Fruit fly (Drosophila melanogaster): ENCODE measurements around the gene CG5885.

CG5885 gene

dm6 chr2L:9918020-9918959, at the start of gene CG5885, which contains the start of gene CG4598:
Gene CG5885, minus strand, starts transcription at chr2L:9918330.
Gene CG4598, plus strand, starts transcription at chr2L:9918618.
- TF ChIP-seq CG17801 (GFP tag; optimal IDR thresholded peaks at IDR 0.05; ENCODE audit: partially characterized antibody): peak; percentile 64

dm6 chr2L:9966983-9967737, 49.0 kb upstream of the CG5885 start, which contains the start of the genes Dref and RpL13:
Gene Dref, minus strand, starts transcription at chr2L:9967229.
Gene RpL13, plus strand, starts transcription at chr2L:9967313.
- TF ChIP-seq CG17801 (GFP tag; optimal IDR thresholded peaks at IDR 0.05; ENCODE audit: partially characterized antibody): peak; percentile 93

dm6 chr2L:9963603-9964042, 45.5 kb upstream of the CG5885 start, which contains the start of gene CG5850:
Gene CG5850, minus strand, starts transcription at chr2L:9963949.
- TF ChIP-seq CG17801 (GFP tag; optimal IDR thresholded peaks at IDR 0.05; ENCODE audit: partially characterized antibody): peak; percentile 18

dm6 chr2L:9960758-9961157, 42.6 kb upstream of the CG5885 start:
- no peak for TF ChIP-seq CG17801 (GFP tag; optimal IDR thresholded peaks at IDR 0.05; ENCODE audit: partially characterized antibody)

dm6 chr2L:9956993-9957652, 39.0 kb upstream of the CG5885 start, which contains the start of the genes CG4658 and CG5846:
Gene CG4658, plus strand, starts transcription at chr2L:9957132.
Gene CG5846, minus strand, starts transcription at chr2L:9957237.
- peak; percentile 96 for TF ChIP-seq CG17801 (GFP tag; optimal IDR thresholded peaks at IDR 0.05; ENCODE audit: partially characterized antibody)

- TF ChIP-seq CG17801 (GFP tag; optimal IDR thresholded peaks at IDR 0.05; ENCODE audit: partially characterized antibody): no peak
These were observed 36.6 kb upstream of the CG5885 start for dm6 chr2L:9954696-9955095.

dm6 chr2L:9954119-9954518, 36.0 kb upstream of the CG5885 start, which contains the start of the genes CG13126 and CG4709:
Gene CG13126, minus strand, starts transcription at chr2L:9954181.
Gene CG4709, plus strand, starts transcription at chr2L:9954325.
- peak; percentile 94 for TF ChIP-seq CG17801 (GFP tag; optimal IDR thresholded peaks at IDR 0.05; ENCODE audit: partially characterized antibody)

dm6 chr2L:9949178-9950062, 31.3 kb upstream of the CG5885 start:
- TF ChIP-seq CG17801 (GFP tag; optimal IDR thresholded peaks at IDR 0.05; ENCODE audit: partially characterized antibody): no peak

- TF ChIP-seq CG17801 (GFP tag; optimal IDR thresholded peaks at IDR 0.05; ENCODE audit: partially characterized antibody): no peak
These were observed 30.4 kb upstream of the CG5885 start for dm6 chr2L:9948520-9948858.

dm6 chr2L:9947738-9948519, 29.8 kb upstream of the CG5885 start:
- no peak for TF ChIP-seq CG17801 (GFP tag; optimal IDR thresholded peaks at IDR 0.05; ENCODE audit: partially characterized antibody)

- TF ChIP-seq CG17801 (GFP tag; optimal IDR thresholded peaks at IDR 0.05; ENCODE audit: partially characterized antibody): peak; percentile 66
These were observed 29.1 kb upstream of the CG5885 start, which contains the start of gene CG5853 for dm6 chr2L:9947265-9947664. Gene CG5853, minus strand, starts transcription at chr2L:9947648.

dm6 chr2L:9946051-9946450, 27.9 kb upstream of the CG5885 start:
- no peak for TF ChIP-seq CG17801 (GFP tag; optimal IDR thresholded peaks at IDR 0.05; ENCODE audit: partially characterized antibody)

dm6 chr2L:9945086-9945485, 27.0 kb upstream of the CG5885 start:
- TF ChIP-seq CG17801 (GFP tag; optimal IDR thresholded peaks at IDR 0.05; ENCODE audit: partially characterized antibody): no peak

Measured in ovary, adult (tissue).